Worm (Caenorhabditis elegans) whole organism, L2 larva: ENCODE data around the gene gap-1.

ENCODE experiments used
- C34F6.9 ChIP-seq: fragments of 150-350 bp; optimal IDR thresholded peaks from 2 replicates; lab custom pipeline; 2014; ENCODE audit warnings: missing biosample characterization, missing genetic modification characterization
- F13H6.1 ChIP-seq: sonication (generic microtip); optimal IDR thresholded peaks from 2 replicates; lab custom pipeline; 2016; ENCODE audit warnings: missing genetic modification characterization, missing compliant biosample characterization
- R02D3.7 ChIP-seq: fragments of 150-350 bp; optimal IDR thresholded peaks from 2 replicates; lab custom pipeline; 2014; ENCODE audit warnings: missing biosample characterization, missing genetic modification characterization
- alr-1 ChIP-seq: fragments of 150-350 bp; optimal IDR thresholded peaks from 2 replicates; lab custom pipeline; 2014; ENCODE audit warnings: missing biosample characterization, missing genetic modification characterization
- ama-1 ChIP-seq: fragments of 150-350 bp; optimal IDR thresholded peaks from 2 replicates; lab custom pipeline; 2018; ENCODE audit warnings: inconsistent platforms
- blmp-1 ChIP-seq: sonication (generic microtip); optimal IDR thresholded peaks from 2 replicates; lab custom pipeline; 2017; ENCODE audit warnings: missing genetic modification characterization, mild to moderate bottlenecking, missing compliant biosample characterization, antibody characterized with exemption, moderate library complexity; ENCODE audit not compliant: insufficient read depth
- ceh-82 ChIP-seq: fragments of 150-350 bp; optimal IDR thresholded peaks from 2 replicates; lab custom pipeline; 2014; ENCODE audit warnings: missing biosample characterization, missing genetic modification characterization
- crh-2 ChIP-seq: sonication (generic microtip); optimal IDR thresholded peaks from 2 replicates; lab custom pipeline; 2017; ENCODE audit warnings: missing biosample characterization, missing genetic modification characterization
- egl-27 ChIP-seq: sonication (generic microtip); optimal IDR thresholded peaks from 3 replicates; lab custom pipeline; 2017; ENCODE audit warnings: missing biosample characterization, missing genetic modification reagents, missing genetic modification characterization
- elt-3 ChIP-seq: sonication (generic microtip); optimal IDR thresholded peaks from 2 replicates; lab custom pipeline; 2017; ENCODE audit warnings: missing biosample characterization, missing genetic modification characterization
- fos-1 ChIP-seq: fragments of 150-350 bp; optimal IDR thresholded peaks from 2 replicates; lab custom pipeline; 2014; ENCODE audit warnings: missing biosample characterization, missing genetic modification characterization
- gmeb-1 ChIP-seq: fragments of 150-350 bp; optimal IDR thresholded peaks from 2 replicates; lab custom pipeline; 2014; ENCODE audit warnings: missing biosample characterization, missing genetic modification characterization
- lin-39 ChIP-seq: fragments of 150-350 bp; optimal IDR thresholded peaks from 2 replicates; lab custom pipeline; 2014; ENCODE audit warnings: missing biosample characterization, missing genetic modification reagents, missing genetic modification characterization
- lsy-2 ChIP-seq, 2 experiments: fragments of 150-350 bp in 1 of 2; sonication (generic microtip) in 1 of 2; optimal IDR thresholded peaks; 2 replicates each; lab custom pipeline; 2014 to 2017; ENCODE audit warnings: missing biosample characterization in 2 of 2, missing genetic modification characterization in 2 of 2
- mab-5 ChIP-seq: fragments of 150-350 bp; optimal IDR thresholded peaks from 2 replicates; lab custom pipeline; 2014; ENCODE audit warnings: missing biosample characterization, missing genetic modification characterization
- mdl-1 ChIP-seq, 2 experiments: fragments of 150-350 bp in 1 of 2; sonication (generic microtip) in 1 of 2; optimal IDR thresholded peaks; 2 replicates each; lab custom pipeline; 2017; ENCODE audit warnings: missing biosample characterization in 2 of 2, missing genetic modification characterization in 2 of 2
- nhr-12 ChIP-seq: fragments of 150-350 bp; optimal IDR thresholded peaks from 2 replicates; lab custom pipeline; 2014; ENCODE audit warnings: missing biosample characterization, missing genetic modification characterization
- nhr-129 ChIP-seq: fragments of 150-350 bp; optimal IDR thresholded peaks from 2 replicates; lab custom pipeline; 2014; ENCODE audit warnings: missing biosample characterization, missing genetic modification characterization
- nhr-21 ChIP-seq: fragments of 150-350 bp; optimal IDR thresholded peaks from 2 replicates; lab custom pipeline; 2014; ENCODE audit warnings: missing biosample characterization, missing genetic modification characterization
- nhr-23 ChIP-seq: fragments of 150-350 bp; optimal IDR thresholded peaks from 2 replicates; lab custom pipeline; 2014; ENCODE audit warnings: missing biosample characterization, missing genetic modification reagents, missing genetic modification characterization
- nhr-237 ChIP-seq: fragments of 150-350 bp; optimal IDR thresholded peaks from 2 replicates; lab custom pipeline; 2014; ENCODE audit warnings: missing biosample characterization, missing genetic modification characterization
- nhr-25 ChIP-seq: fragments of 150-350 bp; sonication (generic microtip); optimal IDR thresholded peaks from 3 replicates; lab custom pipeline; 2014; ENCODE audit warnings: missing biosample characterization, missing genetic modification characterization
- nhr-6 ChIP-seq: fragments of 150-350 bp; optimal IDR thresholded peaks from 2 replicates; lab custom pipeline; 2014; ENCODE audit warnings: missing biosample characterization, missing genetic modification characterization
- nhr-77 ChIP-seq: fragments of 150-350 bp; optimal IDR thresholded peaks from 2 replicates; lab custom pipeline; 2014; ENCODE audit warnings: missing biosample characterization, missing genetic modification characterization
- peb-1 ChIP-seq: fragments of 150-350 bp; optimal IDR thresholded peaks from 2 replicates; lab custom pipeline; 2014; ENCODE audit warnings: missing biosample characterization, missing genetic modification characterization
- skn-1 ChIP-seq: sonication (generic microtip); optimal IDR thresholded peaks from 2 replicates; lab custom pipeline; 2017; ENCODE audit warnings: missing biosample characterization, missing genetic modification characterization
- sma-3 ChIP-seq: sonication (generic microtip); optimal IDR thresholded peaks from 2 replicates; lab custom pipeline; 2016; ENCODE audit warnings: missing genetic modification reagents, missing genetic modification characterization, missing compliant biosample characterization
- sma-9 ChIP-seq, 2 experiments: fragments of 150-350 bp in 1 of 2; sonication (generic microtip) in 1 of 2; optimal IDR thresholded peaks; 2 replicates each; lab custom pipeline; 2014 to 2016; ENCODE audit warnings: missing genetic modification characterization in 2 of 2, mild to moderate bottlenecking in 1 of 2, missing biosample characterization in 1 of 2, missing compliant biosample characterization in 1 of 2, missing genetic modification reagents in 1 of 2, moderate library complexity in 1 of 2
- snpc-4 ChIP-seq: fragments of 150-350 bp; optimal IDR thresholded peaks from 2 replicates; lab custom pipeline; 2014; ENCODE audit warnings: missing biosample characterization, missing genetic modification characterization
- unc-39 ChIP-seq: fragments of 150-350 bp; optimal IDR thresholded peaks from 2 replicates; lab custom pipeline; 2014; ENCODE audit warnings: missing biosample characterization, missing genetic modification characterization
- unc-55 ChIP-seq: fragments of 150-350 bp; sonication (generic microtip); optimal IDR thresholded peaks from 3 replicates; lab custom pipeline; 2014; ENCODE audit warnings: missing biosample characterization, missing genetic modification reagents, missing genetic modification characterization
- unc-62 ChIP-seq: fragments of 150-350 bp; optimal IDR thresholded peaks from 2 replicates; lab custom pipeline; 2014; ENCODE audit warnings: missing biosample characterization, missing genetic modification reagents, missing genetic modification characterization
- zag-1 ChIP-seq: fragments of 150-350 bp; optimal IDR thresholded peaks from 2 replicates; lab custom pipeline; 2014; ENCODE audit warnings: missing biosample characterization, missing genetic modification characterization
- ztf-1 ChIP-seq: fragments of 200-800 bp; sonication (Bioruptor generic); conservative IDR thresholded peaks from 2 replicates; pipeline ENCODE4 v1.3.6; 2022; ENCODE audit warnings: missing genetic modification characterization, missing compliant biosample characterization
- ztf-11 ChIP-seq: sonication (generic microtip); optimal IDR thresholded peaks from 2 replicates; lab custom pipeline; 2017; ENCODE audit warnings: missing biosample characterization, missing genetic modification characterization
- ztf-4 ChIP-seq: fragments of 150-350 bp; optimal IDR thresholded peaks from 2 replicates; lab custom pipeline; 2014; ENCODE audit warnings: missing biosample characterization, missing genetic modification characterization

gap-1 gene

ce11 chrX:2210164-2210563 lies 17.9 kb downstream of the gap-1 start:
- TF ChIP-seq peb-1 (tag; lab: Kevin White, UChicago) (peak; percentile 100), nhr-129 (tag; lab: Kevin White, UChicago) (no peak)

ce11 chrX:2210751-2211150 lies 18.4 kb downstream of the gap-1 start, which contains the start of gene peb-1:
Gene peb-1 (plus strand): TSS chrX:2211051.
- no peak for TF ChIP-seq nhr-23
- TF ChIP-seq nhr-77 (tag; lab: Kevin White, UChicago), result no peak
- TF ChIP-seq ama-1 (lab: Kevin White, UChicago), result no peak
- no peak for TF ChIP-seq peb-1 (tag; lab: Kevin White, UChicago)
- TF ChIP-seq skn-1, result no peak
- TF ChIP-seq lin-39 (tag; lab: Kevin White, UChicago), result no peak
- no peak for TF ChIP-seq nhr-21 (tag; lab: Kevin White, UChicago)
- no peak for TF ChIP-seq gmeb-1 (tag; lab: Kevin White, UChicago)
- no peak for TF ChIP-seq unc-55 (GFP tag; lab: Kevin White, UChicago)
- TF ChIP-seq unc-62 (GFP tag; lab: Kevin White, UChicago), result no peak
- no peak for TF ChIP-seq nhr-6 (tag; lab: Kevin White, UChicago)
- TF ChIP-seq zag-1, result no peak

- TF ChIP-seq peb-1 (tag; lab: Kevin White, UChicago) (peak; percentile 99), ztf-11 (tag; lab: Kevin White, UChicago) (no peak)
These were observed 19.8 kb downstream of the gap-1 start for ce11 chrX:2212141-2212540.

ce11 chrX:2212712-2213111 lies 20.4 kb downstream of the gap-1 start:
- TF ChIP-seq ztf-4 (tag; lab: Kevin White, UChicago) (no peak), blmp-1 (tag; lab: Kevin White, UChicago) (peak; percentile 55)

ce11 chrX:2213400-2214362 lies 21.4 kb downstream of the gap-1 start:
- TF ChIP-seq sma-9 (GFP tag; optimal IDR thresholded peaks at IDR 0.05; lab: Kevin White, UChicago) (no peak), sma-9 (tag; optimal IDR thresholded peaks at IDR 0.05; lab: Kevin White, UChicago) (no peak), alr-1 (no peak), ama-1 (lab: Kevin White, UChicago) (no peak), nhr-77 (tag; lab: Kevin White, UChicago) (no peak), elt-3 (no peak), blmp-1 (tag; lab: Kevin White, UChicago) (no peak), nhr-237 (tag; lab: Kevin White, UChicago) (no peak)

- TF ChIP-seq snpc-4 (tag; lab: Kevin White, UChicago) (no peak), mab-5 (tag; lab: Kevin White, UChicago) (no peak), elt-3 (no peak), peb-1 (tag; lab: Kevin White, UChicago) (peak; percentile 92), blmp-1 (tag; lab: Kevin White, UChicago) (peak; percentile 8), R02D3.7 (no peak)
- TF ChIP-seq, all 48 proteins: peak for 2
These were observed 22.1 kb downstream of the gap-1 start for ce11 chrX:2214454-2214853.

- peak in 1 of 2 experiments; percentile 27 for TF ChIP-seq lsy-2 (tag; optimal IDR thresholded peaks at IDR 0.05; lab: Kevin White, UChicago)
- TF ChIP-seq F13H6.1, result peak; percentile 52
- peak; percentile 11 for TF ChIP-seq nhr-25 (tag; lab: Kevin White, UChicago)
- peak; percentile 64 for TF ChIP-seq nhr-129 (tag; lab: Kevin White, UChicago)
- peak; percentile 78 for TF ChIP-seq sma-9 (GFP tag; optimal IDR thresholded peaks at IDR 0.05; lab: Kevin White, UChicago)
- TF ChIP-seq sma-9 (tag; optimal IDR thresholded peaks at IDR 0.05; lab: Kevin White, UChicago), result no peak
- peak; percentile 65 for TF ChIP-seq egl-27 (tag; lab: Kevin White, UChicago)
- TF ChIP-seq unc-39 (tag; lab: Kevin White, UChicago), result no peak
- no peak for TF ChIP-seq ceh-82 (tag; lab: Kevin White, UChicago)
- peak; percentile 84 for TF ChIP-seq sma-3 (GFP tag; lab: Kevin White, UChicago)
- TF ChIP-seq gmeb-1 (tag; lab: Kevin White, UChicago), result peak; percentile 45
- peak; percentile 5 for TF ChIP-seq C34F6.9
- peak; percentile 47 for TF ChIP-seq fos-1 (tag; lab: Kevin White, UChicago)
- no peak for TF ChIP-seq nhr-12
- TF ChIP-seq ztf-1 (GFP tag; lab: Robert Waterston, UW), result no peak
- peak; percentile 98 for TF ChIP-seq peb-1 (tag; lab: Kevin White, UChicago)
- peak; percentile 61 for TF ChIP-seq nhr-21 (tag; lab: Kevin White, UChicago)
- TF ChIP-seq crh-2 (tag; lab: Kevin White, UChicago), result peak; percentile 0
- TF ChIP-seq alr-1, result no peak
- TF ChIP-seq mdl-1 (tag; optimal IDR thresholded peaks at IDR 0.05; lab: Kevin White, UChicago), result peak in 1 of 2 experiments; percentile 30
- TF ChIP-seq blmp-1 (tag; lab: Kevin White, UChicago), result peak; percentile 62
These were observed 22.8 kb downstream of the gap-1 start for ce11 chrX:2215108-2215507.
